Fruit fly (Drosophila melanogaster) whole organism: Measurements from ENCODE around the gene CG13484.

Source experiments
- CG8478 ChIP-seq: fragments of >200 bp; optimal IDR thresholded peaks from 2 replicates; lab custom pipeline; 2018; ENCODE audit warnings: inconsistent platforms
- Dll ChIP-seq: fragments of >200 bp; optimal IDR thresholded peaks from 2 replicates; lab custom pipeline; 2017
- EcR ChIP-seq, 2 experiments: fragments of >200 bp; optimal IDR thresholded peaks; 2 replicates each; lab custom pipeline; 2017; ENCODE audit warnings: missing biosample characterization in 2 of 2, missing genetic modification characterization in 2 of 2, missing genetic modification reagents in 2 of 2
- pan ChIP-seq: fragments of >200 bp; optimal IDR thresholded peaks from 2 replicates; lab custom pipeline; 2017
- psq ChIP-seq: fragments of >200 bp; optimal IDR thresholded peaks from 2 replicates; lab custom pipeline; 2017
- usp ChIP-seq: fragments of >200 bp; optimal IDR thresholded peaks from 2 replicates; lab custom pipeline; 2017; ENCODE audit warnings: missing biosample characterization, missing genetic modification characterization, mixed read lengths

DNA sequence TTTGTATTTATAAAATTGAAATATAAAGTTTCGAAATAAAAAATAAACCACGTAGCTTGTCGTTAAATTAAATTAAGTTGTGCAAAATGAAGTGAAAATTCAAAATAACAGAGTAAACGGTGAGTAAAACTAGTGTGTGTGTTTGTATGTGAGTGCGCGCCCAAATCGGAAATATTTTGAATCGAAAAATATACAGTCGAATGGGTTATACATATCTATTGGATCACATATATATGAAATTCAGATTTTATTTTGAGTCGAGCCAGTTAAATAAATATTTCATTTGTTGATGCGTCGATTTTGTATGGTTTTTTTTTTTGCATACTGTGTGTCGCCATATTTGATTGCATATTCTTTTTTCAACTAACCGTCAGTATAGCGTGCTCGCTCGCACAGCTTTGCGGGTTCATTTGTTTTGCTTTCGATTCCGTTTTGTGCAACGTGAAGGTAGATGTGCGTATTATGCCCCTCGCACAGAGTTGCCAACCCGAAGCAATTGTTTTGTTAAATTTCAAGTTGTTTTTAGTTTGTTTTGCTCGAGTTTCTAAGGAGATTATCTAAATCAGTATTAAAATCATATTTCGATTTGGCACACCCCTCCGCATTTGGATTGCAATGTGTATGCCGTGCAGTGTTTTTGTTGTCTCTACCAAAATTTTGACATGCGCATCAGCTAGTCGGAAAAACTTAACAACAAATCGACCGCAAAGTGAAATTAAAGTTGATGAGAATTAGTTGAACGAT lies 49.4 kb downstream of the CG13484 start:
- TF ChIP-seq psq (lab: Kevin White, UChicago) (no peak), usp (GFP tag; lab: Kevin White, UChicago) (no peak), EcR (GFP tag; optimal IDR thresholded peaks at IDR 0.05; lab: Kevin White, UChicago) (no peak), CG8478 (lab: Kevin White, UChicago) (no peak), Dll (no peak), pan (lab: Kevin White, UChicago) (no peak)
